Worm (Caenorhabditis elegans): ENCODE data around the gene F01D5.3.

Gene F01D5.3

ce11 chrII:13979833-13980513, 20.0 kb downstream of the F01D5.3 start, which contains the start of gene sre-48:
sre-48 (minus strand) TSS chrII:13979883.
- no peak for TF ChIP-seq pat-9 (tag; optimal IDR thresholded peaks at IDR 0.05)
- TF ChIP-seq F13H6.1 (tag; optimal IDR thresholded peaks at IDR 0.05) = no peak
- TF ChIP-seq ztf-16 (tag; optimal IDR thresholded peaks at IDR 0.05) = no peak
- no peak for TF ChIP-seq hlh-15 (tag; optimal IDR thresholded peaks at IDR 0.05)
- TF ChIP-seq pha-2 (tag; optimal IDR thresholded peaks at IDR 0.05) = no peak
- no peak for TF ChIP-seq dmd-4 (tag; optimal IDR thresholded peaks at IDR 0.05; ENCODE audit: borderline replicate concordance)
- TF ChIP-seq pqm-1 (tag; optimal IDR thresholded peaks at IDR 0.05) = no peak
- no peak for TF ChIP-seq K02D7.2 (tag; optimal IDR thresholded peaks at IDR 0.05)
- TF ChIP-seq sdc-2 (tag; optimal IDR thresholded peaks at IDR 0.05) = no peak
- no peak for TF ChIP-seq ceh-30 (tag; optimal IDR thresholded peaks at IDR 0.05)
- TF ChIP-seq syd-9 (tag; optimal IDR thresholded peaks at IDR 0.05) = no peak
- TF ChIP-seq ceh-45 (GFP tag; IDR thresholded peaks at IDR 0.05) = no peak
- no peak for TF ChIP-seq ama-1 (optimal IDR thresholded peaks at IDR 0.05)
- TF ChIP-seq ceh-22 (tag; optimal IDR thresholded peaks at IDR 0.05) = no peak
- no peak for TF ChIP-seq ceh-31 (tag; optimal IDR thresholded peaks at IDR 0.05)
- no peak for TF ChIP-seq tbx-7 (tag; optimal IDR thresholded peaks at IDR 0.05)
- TF ChIP-seq hlh-13 (GFP tag; optimal IDR thresholded peaks at IDR 0.05) = no peak
- no peak for TF ChIP-seq elt-2 (tag; optimal IDR thresholded peaks at IDR 0.05)
- TF ChIP-seq ceh-9 (tag; optimal IDR thresholded peaks at IDR 0.05) = no peak

ce11 chrII:13977701-13978100, 22.2 kb downstream of the F01D5.3 start:
- TF ChIP-seq hlh-6 (tag; optimal IDR thresholded peaks at IDR 0.05) = no peak
- no peak for TF ChIP-seq pros-1 (tag; optimal IDR thresholded peaks at IDR 0.05)
- TF ChIP-seq ceh-31 (tag; optimal IDR thresholded peaks at IDR 0.05) = no peak
- TF ChIP-seq nhr-11 (tag; optimal IDR thresholded peaks at IDR 0.05) = no peak
- TF ChIP-seq syd-9 (tag; optimal IDR thresholded peaks at IDR 0.05) = no peak
- no peak for TF ChIP-seq Y22D7AL.16 (tag; optimal IDR thresholded peaks at IDR 0.05)
- TF ChIP-seq sox-2 (GFP tag; IDR thresholded peaks at IDR 0.05) = no peak
- no peak for TF ChIP-seq hlh-30 (tag; optimal IDR thresholded peaks at IDR 0.05; ENCODE audit: insufficient read depth)
- no peak for TF ChIP-seq ets-4 (tag; optimal IDR thresholded peaks at IDR 0.05)
- no peak for TF ChIP-seq pat-9 (tag; optimal IDR thresholded peaks at IDR 0.05)
- no peak for TF ChIP-seq fkh-10 (GFP tag; optimal IDR thresholded peaks at IDR 0.05)
- TF ChIP-seq madf-2 (tag; optimal IDR thresholded peaks at IDR 0.05) = no peak
- no peak for TF ChIP-seq unc-42 (tag; optimal IDR thresholded peaks at IDR 0.05)
- no peak for TF ChIP-seq nhr-232 (tag; optimal IDR thresholded peaks at IDR 0.05)

- TF ChIP-seq pag-3 (tag; optimal IDR thresholded peaks at IDR 0.05; ENCODE audit: borderline replicate concordance) (peak; percentile 12), gmeb-2 (tag; optimal IDR thresholded peaks at IDR 0.05) (peak; percentile 20), dmd-4 (tag; optimal IDR thresholded peaks at IDR 0.05; ENCODE audit: borderline replicate concordance) (no peak), unc-3 (GFP tag; conservative IDR thresholded peaks at IDR 0.05) (no peak), unc-3 (tag; optimal IDR thresholded peaks at IDR 0.05) (no peak), hlh-30 (tag; optimal IDR thresholded peaks at IDR 0.05; ENCODE audit: insufficient read depth) (peak; percentile 32), ceh-14 (tag; optimal IDR thresholded peaks at IDR 0.05) (peak; percentile 55), ceh-19 (GFP tag; optimal IDR thresholded peaks at IDR 0.05) (no peak), mec-3 (tag; optimal IDR thresholded peaks at IDR 0.05; ENCODE audit: borderline replicate concordance) (no peak), pros-1 (tag; optimal IDR thresholded peaks at IDR 0.05) (peak; percentile 36), hlh-6 (tag; optimal IDR thresholded peaks at IDR 0.05) (no peak), pax-1 (tag; optimal IDR thresholded peaks at IDR 0.05) (no peak), odd-2 (tag; optimal IDR thresholded peaks at IDR 0.05) (no peak), pqm-1 (tag; optimal IDR thresholded peaks at IDR 0.05) (no peak), rnt-1 (tag; optimal IDR thresholded peaks at IDR 0.05) (peak; percentile 36), sox-2 (GFP tag; IDR thresholded peaks at IDR 0.05) (no peak), unc-86 (tag; optimal IDR thresholded peaks at IDR 0.05) (peak; percentile 2), lin-11 (tag; optimal IDR thresholded peaks at IDR 0.05) (peak; percentile 9), ceh-22 (tag; optimal IDR thresholded peaks at IDR 0.05) (no peak), tbx-2 (tag; optimal IDR thresholded peaks at IDR 0.05) (peak; percentile 69), hlh-15 (tag; optimal IDR thresholded peaks at IDR 0.05) (no peak), fax-1 (tag; optimal IDR thresholded peaks at IDR 0.05) (no peak), ceh-18 (tag; optimal IDR thresholded peaks at IDR 0.05) (peak; percentile 65), sox-4 (tag; optimal IDR thresholded peaks at IDR 0.05) (peak; percentile 30), ceh-24 (tag; optimal IDR thresholded peaks at IDR 0.05) (no peak), nhr-232 (tag; optimal IDR thresholded peaks at IDR 0.05) (no peak), nhr-11 (tag; optimal IDR thresholded peaks at IDR 0.05) (no peak), eyg-1 (tag; optimal IDR thresholded peaks at IDR 0.05) (peak; percentile 2), nfya-1 (tag; optimal IDR thresholded peaks at IDR 0.05) (peak; percentile 81)
These were observed 23.8 kb downstream of the F01D5.3 start, which contains the start of gene Y39G8B.2 for ce11 chrII:13976161-13976560. Y39G8B.2 (minus strand) TSS chrII:13976221.

Measured in whole organism, late embryonic.